Worm (Caenorhabditis elegans) whole organism, L1 larva: Measurements from ENCODE around the gene vdac-1.
A peak's percentile ranks its signal among the peaks of the same experiment; 100 is the strongest.

Experiments
- C04F5.9 ChIP-seq: sonication (generic microtip); optimal IDR thresholded peaks from 2 replicates; lab custom pipeline; 2016; ENCODE audit warnings: missing genetic modification characterization, missing compliant biosample characterization
- C16A3.4 ChIP-seq: fragments of 150-350 bp; optimal IDR thresholded peaks from 2 replicates; lab custom pipeline; 2014; ENCODE audit warnings: missing biosample characterization, missing genetic modification characterization
- C34B4.2 ChIP-seq: sonication (generic microtip); optimal IDR thresholded peaks from 2 replicates; lab custom pipeline; 2017; ENCODE audit warnings: mild to moderate bottlenecking, missing genetic modification characterization, missing compliant biosample characterization
- F16B12.6 ChIP-seq: fragments of 150-350 bp; optimal IDR thresholded peaks from 2 replicates; lab custom pipeline; 2014; ENCODE audit warnings: missing biosample characterization, missing genetic modification characterization
- Y116A8C.19 ChIP-seq: sonication (generic microtip); optimal IDR thresholded peaks from 2 replicates; lab custom pipeline; 2016; ENCODE audit warnings: missing compliant biosample characterization, missing genetic modification characterization, borderline replicate concordance
- aha-1 ChIP-seq: fragments of 150-350 bp; optimal IDR thresholded peaks from 2 replicates; lab custom pipeline; 2014; ENCODE audit warnings: missing biosample characterization, missing genetic modification characterization
- blmp-1 ChIP-seq: fragments of 150-350 bp; optimal IDR thresholded peaks from 2 replicates; lab custom pipeline; 2014; ENCODE audit warnings: missing biosample characterization, missing genetic modification characterization
- ceh-82 ChIP-seq, 3 experiments: fragments of 150-350 bp in 1 of 3; sonication (generic microtip) in 2 of 3; optimal IDR thresholded peaks; 2 replicates each; lab custom pipeline; 2014 to 2017; ENCODE audit warnings: missing biosample characterization in 3 of 3, missing genetic modification characterization in 3 of 3
- ceh-90 ChIP-seq: sonication (generic microtip); optimal IDR thresholded peaks from 2 replicates; lab custom pipeline; 2016; ENCODE audit warnings: missing genetic modification characterization, missing compliant biosample characterization
- dpl-1 ChIP-seq, 3 experiments: fragments of 150-350 bp in 2 of 3; sonication (generic microtip) in 1 of 3; optimal IDR thresholded peaks; 2 replicates each; lab custom pipeline; 2014 to 2017; ENCODE audit warnings: missing biosample characterization in 3 of 3, missing genetic modification characterization in 3 of 3, missing genetic modification reagents in 3 of 3
- dsc-1 ChIP-seq: sonication (generic microtip); optimal IDR thresholded peaks from 2 replicates; lab custom pipeline; 2016; ENCODE audit warnings: mild to moderate bottlenecking, missing genetic modification characterization, missing compliant biosample characterization
- efl-1 ChIP-seq, 4 experiments: fragments of 150-350 bp; optimal IDR thresholded peaks in 3 of 4; peaks in 1 of 4; 1 replicate in 1 of 4; 2 replicates in 3 of 4; lab custom pipeline; 2014; ENCODE audit warnings: missing biosample characterization in 2 of 4, missing genetic modification characterization in 2 of 4, missing genetic modification reagents in 2 of 4
- efl-3 ChIP-seq: fragments of 200-800 bp; sonication (Bioruptor generic); optimal IDR thresholded peaks from 2 replicates; lab custom pipeline; 2018; ENCODE audit warnings: mild to moderate bottlenecking, missing genetic modification characterization, missing compliant biosample characterization
- elt-3 ChIP-seq, 6 experiments: fragments of 150-350 bp in 1 of 6; sonication (generic microtip); optimal IDR thresholded peaks; 2 replicates each; lab custom pipeline; 2017 to 2018; ENCODE audit warnings: missing biosample characterization in 6 of 6, missing genetic modification characterization in 6 of 6, inconsistent platforms in 1 of 6
- fkh-10 ChIP-seq: sonication (generic microtip); optimal IDR thresholded peaks from 2 replicates; lab custom pipeline; 2017; ENCODE audit warnings: missing biosample characterization, missing genetic modification reagents, missing genetic modification characterization
- fkh-4 ChIP-seq: sonication (generic microtip); optimal IDR thresholded peaks from 2 replicates; lab custom pipeline; 2016; ENCODE audit warnings: missing compliant biosample characterization, missing genetic modification characterization, borderline replicate concordance
- fos-1 ChIP-seq: fragments of 150-350 bp; optimal IDR thresholded peaks from 2 replicates; lab custom pipeline; 2014; ENCODE audit warnings: missing biosample characterization, missing genetic modification characterization
- grh-1 ChIP-seq: fragments of 200-800 bp; sonication (Bioruptor generic); IDR thresholded peaks from 2 replicates; pipeline ENCODE4 v1.3.6; 2022; ENCODE audit warnings: missing genetic modification reagents, missing genetic modification characterization, missing compliant biosample characterization
- hlh-4 ChIP-seq: sonication (generic microtip); optimal IDR thresholded peaks from 2 replicates; lab custom pipeline; 2016; ENCODE audit warnings: mild to moderate bottlenecking, missing genetic modification characterization, missing compliant biosample characterization
- isw-1 ChIP-seq: fragments of 200-800 bp; sonication (Bioruptor generic); IDR thresholded peaks from 2 replicates; pipeline ENCODE4 v1.3.6; 2022; ENCODE audit warnings: missing genetic modification characterization, missing compliant biosample characterization
- lin-14 ChIP-seq: fragments of 200-800 bp; sonication (Bioruptor generic); optimal IDR thresholded peaks from 2 replicates; lab custom pipeline; 2018; ENCODE audit warnings: mild to moderate bottlenecking, missing genetic modification characterization, moderate library complexity, missing compliant biosample characterization
- lin-15B ChIP-seq: fragments of 150-350 bp; sonication (generic microtip); optimal IDR thresholded peaks from 3 replicates; lab custom pipeline; 2014; ENCODE audit warnings: missing biosample characterization, missing genetic modification characterization
- lin-35 ChIP-seq, 2 experiments: fragments of 150-350 bp; optimal IDR thresholded peaks; 2 replicates each; lab custom pipeline; 2014; ENCODE audit warnings: missing biosample characterization in 2 of 2, missing genetic modification characterization in 2 of 2, missing genetic modification reagents in 2 of 2
- lsy-2 ChIP-seq, 2 experiments: fragments of 150-350 bp; optimal IDR thresholded peaks; 2 replicates each; lab custom pipeline; 2014; ENCODE audit warnings: missing biosample characterization in 2 of 2, missing genetic modification characterization in 2 of 2
- mab-9 ChIP-seq: fragments of 200-800 bp; sonication (Bioruptor generic); IDR thresholded peaks from 2 replicates; pipeline ENCODE4 v1.3.6; 2022; ENCODE audit warnings: missing genetic modification reagents, missing genetic modification characterization, missing compliant biosample characterization
- mdl-1 ChIP-seq, 2 experiments: fragments of 150-350 bp; optimal IDR thresholded peaks; 2 replicates each; lab custom pipeline; 2014 to 2017; ENCODE audit warnings: missing biosample characterization in 2 of 2, missing genetic modification characterization in 2 of 2, inconsistent platforms in 1 of 2
- mep-1 ChIP-seq: fragments of 150-350 bp; optimal IDR thresholded peaks from 2 replicates; lab custom pipeline; 2014; ENCODE audit warnings: missing biosample characterization, missing genetic modification characterization
- nhr-12 ChIP-seq: sonication (generic microtip); optimal IDR thresholded peaks from 2 replicates; lab custom pipeline; 2017; ENCODE audit warnings: missing biosample characterization, missing genetic modification characterization
- nhr-28 ChIP-seq: fragments of 150-350 bp; optimal IDR thresholded peaks from 2 replicates; lab custom pipeline; 2014; ENCODE audit warnings: missing biosample characterization, missing genetic modification characterization
- nhr-47 ChIP-seq: sonication (generic microtip); optimal IDR thresholded peaks from 2 replicates; lab custom pipeline; 2016; ENCODE audit warnings: mild to moderate bottlenecking, missing genetic modification characterization, moderate library complexity, missing compliant biosample characterization
- nhr-71 ChIP-seq: sonication (generic microtip); optimal IDR thresholded peaks from 2 replicates; lab custom pipeline; 2016; ENCODE audit warnings: mild to moderate bottlenecking, missing genetic modification characterization, moderate library complexity, missing compliant biosample characterization
- nhr-76 ChIP-seq: sonication (generic microtip); optimal IDR thresholded peaks from 2 replicates; lab custom pipeline; 2017; ENCODE audit warnings: missing biosample characterization, missing genetic modification characterization
- nhr-90 ChIP-seq: sonication (generic microtip); optimal IDR thresholded peaks from 2 replicates; lab custom pipeline; 2016; ENCODE audit warnings: mild to moderate bottlenecking, missing genetic modification characterization, missing compliant biosample characterization; ENCODE audit not compliant: poor library complexity
- pax-3 ChIP-seq: fragments of 200-800 bp; sonication (Bioruptor generic); optimal IDR thresholded peaks from 2 replicates; lab custom pipeline; 2018; ENCODE audit warnings: mild to moderate bottlenecking, missing genetic modification characterization, moderate library complexity, missing compliant biosample characterization
- rnt-1 ChIP-seq: sonication (generic microtip); optimal IDR thresholded peaks from 2 replicates; lab custom pipeline; 2016; ENCODE audit warnings: mild to moderate bottlenecking, missing genetic modification characterization, moderate library complexity, missing compliant biosample characterization
- skn-1 ChIP-seq: fragments of 150-350 bp; optimal IDR thresholded peaks from 2 replicates; lab custom pipeline; 2014; ENCODE audit warnings: missing biosample characterization, missing genetic modification characterization
- snpc-4 ChIP-seq: fragments of 150-350 bp; optimal IDR thresholded peaks from 2 replicates; lab custom pipeline; 2014; ENCODE audit warnings: missing biosample characterization, missing genetic modification characterization
- snu-23 ChIP-seq: sonication (generic microtip); optimal IDR thresholded peaks from 2 replicates; lab custom pipeline; 2016; ENCODE audit warnings: missing genetic modification characterization, missing compliant biosample characterization
- sox-4 ChIP-seq: sonication (generic microtip); optimal IDR thresholded peaks from 2 replicates; lab custom pipeline; 2016; ENCODE audit warnings: missing genetic modification characterization, missing compliant biosample characterization
- swsn-7 ChIP-seq: sonication (generic microtip); optimal IDR thresholded peaks from 2 replicates; lab custom pipeline; 2016; ENCODE audit warnings: missing genetic modification characterization, missing compliant biosample characterization
- tbx-2 ChIP-seq: sonication (generic microtip); optimal IDR thresholded peaks from 2 replicates; lab custom pipeline; 2016; ENCODE audit warnings: missing genetic modification characterization, missing compliant biosample characterization
- tlp-1 ChIP-seq: fragments of 150-350 bp; optimal IDR thresholded peaks from 2 replicates; lab custom pipeline; 2014; ENCODE audit warnings: missing biosample characterization, missing genetic modification characterization
- unc-130 ChIP-seq: fragments of 150-350 bp; optimal IDR thresholded peaks from 2 replicates; lab custom pipeline; 2017; ENCODE audit warnings: missing biosample characterization, missing genetic modification characterization, inconsistent platforms
- unc-98 ChIP-seq: fragments of 200-800 bp; sonication (Bioruptor generic); IDR thresholded peaks from 2 replicates; pipeline ENCODE4 v1.3.6; 2022; ENCODE audit warnings: missing genetic modification characterization, missing compliant biosample characterization
- vab-15 ChIP-seq: sonication (generic microtip); optimal IDR thresholded peaks from 2 replicates; lab custom pipeline; 2017; ENCODE audit warnings: missing genotype, mild to moderate bottlenecking, missing genetic modification characterization, missing compliant biosample characterization
- xbp-1 ChIP-seq: sonication (generic microtip); optimal IDR thresholded peaks from 2 replicates; lab custom pipeline; 2016; ENCODE audit warnings: missing genetic modification characterization, missing compliant biosample characterization
- zag-1 ChIP-seq: fragments of 150-350 bp; optimal IDR thresholded peaks from 2 replicates; lab custom pipeline; 2014; ENCODE audit warnings: missing biosample characterization, missing genetic modification characterization

Gene vdac-1

DNA sequence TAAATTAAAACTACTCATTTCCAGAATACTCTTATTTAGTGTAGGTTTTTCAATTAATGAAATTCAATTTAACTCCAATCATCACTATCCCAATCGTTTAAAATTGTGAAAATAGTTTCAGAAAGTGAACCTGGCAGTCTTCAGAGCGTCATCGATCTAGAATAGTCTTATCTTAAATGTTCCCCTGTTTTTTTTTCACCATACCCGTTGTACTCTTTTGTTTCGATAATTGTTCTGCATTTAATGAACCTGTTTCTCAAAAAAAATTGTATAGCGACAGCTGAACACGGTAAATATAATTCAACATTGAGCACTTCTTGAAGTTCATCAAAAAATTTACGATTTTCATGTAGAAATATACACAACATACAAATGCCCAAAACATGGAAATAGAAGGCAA, 43.6 kb upstream of the vdac-1 start:
- TF ChIP-seq fkh-4 (tag; lab: Kevin White, UChicago): no peak
- no peak for TF ChIP-seq Y116A8C.19 (tag; lab: Kevin White, UChicago)
- no peak for TF ChIP-seq hlh-4 (tag; lab: Kevin White, UChicago)
- no peak for TF ChIP-seq xbp-1 (tag; lab: Kevin White, UChicago)
- TF ChIP-seq ceh-90 (tag; lab: Kevin White, UChicago): no peak
- TF ChIP-seq snu-23 (GFP tag; lab: Kevin White, UChicago): no peak
- TF ChIP-seq swsn-7 (tag; lab: Kevin White, UChicago): no peak

DNA sequence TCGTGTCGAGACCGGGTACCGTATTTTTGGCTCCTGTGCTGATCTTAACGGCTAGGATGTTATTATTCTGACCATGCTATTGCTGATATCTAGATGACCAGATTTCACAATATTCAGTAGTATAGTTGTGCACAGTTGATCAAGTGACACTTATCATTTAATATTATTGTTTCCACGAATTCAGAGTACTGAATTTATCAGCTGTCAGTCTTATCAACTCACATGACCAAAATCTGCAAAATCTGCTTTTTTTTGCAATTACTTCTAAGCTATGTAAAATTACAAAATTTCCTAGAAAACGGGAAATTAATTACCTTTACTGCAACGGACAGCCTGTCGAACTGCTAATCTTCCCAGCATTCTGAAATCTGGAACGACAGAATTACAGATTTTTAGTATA, 42.8 kb upstream of the vdac-1 start, which contains the start of gene pam-1:
Gene pam-1, minus strand, starts transcription at position 368 of the 400 bp plus-strand sequence.
- no peak for TF ChIP-seq grh-1 (GFP tag; lab: Robert Waterston, UW)
- TF ChIP-seq swsn-7 (tag; lab: Kevin White, UChicago): no peak
- TF ChIP-seq ceh-82 (tag; optimal IDR thresholded peaks at IDR 0.05; lab: Kevin White, UChicago): no peak
- no peak for TF ChIP-seq dpl-1 (GFP tag; optimal IDR thresholded peaks at IDR 0.05; lab: Kevin White, UChicago)
- peak; percentile 23 for TF ChIP-seq nhr-71
- no peak for TF ChIP-seq pax-3 (tag; lab: Kevin White, UChicago)
- TF ChIP-seq vab-15 (tag; lab: Kevin White, UChicago): no peak
- TF ChIP-seq tlp-1 (tag; lab: Kevin White, UChicago): no peak
- TF ChIP-seq hlh-4 (tag; lab: Kevin White, UChicago): peak; percentile 87
- TF ChIP-seq mep-1 (tag; lab: Kevin White, UChicago): no peak
- no peak for TF ChIP-seq unc-98 (GFP tag; lab: Robert Waterston, UW)
- TF ChIP-seq nhr-12 (tag; lab: Kevin White, UChicago): no peak
- no peak for TF ChIP-seq nhr-28 (tag; lab: Kevin White, UChicago)

DNA sequence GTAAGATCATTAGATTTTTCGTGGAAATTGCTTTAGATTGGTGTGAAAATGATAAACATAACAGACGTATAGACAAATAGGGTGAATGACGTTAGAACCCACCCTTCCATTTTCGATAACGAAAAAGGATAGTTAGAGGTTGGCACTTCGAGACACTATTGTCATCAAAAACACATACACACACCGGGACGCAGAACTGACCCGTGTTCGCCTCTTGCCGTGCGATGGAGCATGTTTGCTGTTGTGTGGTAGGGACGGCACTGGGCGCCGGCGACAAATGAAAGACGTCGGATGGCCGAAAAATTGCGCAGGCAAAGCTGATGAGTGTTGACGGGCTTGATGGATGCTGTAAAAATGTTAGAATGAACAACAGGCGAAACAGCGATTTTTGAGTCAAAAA, 42.2 kb upstream of the vdac-1 start:
- no peak for TF ChIP-seq tlp-1 (tag; lab: Kevin White, UChicago)
- TF ChIP-seq lin-35 (GFP tag; optimal IDR thresholded peaks at IDR 0.05; lab: Kevin White, UChicago): peak; percentile 22 to 53
- peak; percentile 47 for TF ChIP-seq C16A3.4 (tag; lab: Kevin White, UChicago)
- no peak for TF ChIP-seq zag-1 (tag; lab: Kevin White, UChicago)
- TF ChIP-seq fos-1: no peak
- TF ChIP-seq lin-14 (GFP tag; lab: Kevin White, UChicago): peak; percentile 84
- peak in 1 of 3 experiments; percentile 36 for TF ChIP-seq ceh-82 (tag; optimal IDR thresholded peaks at IDR 0.05; lab: Kevin White, UChicago)
- TF ChIP-seq nhr-47 (tag; lab: Kevin White, UChicago): no peak
- no peak for TF ChIP-seq dsc-1 (tag; lab: Kevin White, UChicago)
- TF ChIP-seq C04F5.9 (tag; lab: Kevin White, UChicago): no peak
- peak; percentile 34 for TF ChIP-seq rnt-1 (tag; lab: Kevin White, UChicago)
- TF ChIP-seq lsy-2 (tag; optimal IDR thresholded peaks at IDR 0.05; lab: Kevin White, UChicago): peak in 1 of 2 experiments; percentile 31
- TF ChIP-seq efl-3 (GFP tag; lab: Kevin White, UChicago): no peak
- peak; percentile 20 for TF ChIP-seq lin-15B
- peak; percentile 89 for TF ChIP-seq skn-1 (tag; lab: Kevin White, UChicago)
- TF ChIP-seq C34B4.2 (tag; lab: Kevin White, UChicago): no peak
- peak; percentile 0 for TF ChIP-seq nhr-71
- peak in 1 of 2 experiments; percentile 29 for TF ChIP-seq mdl-1 (tag; optimal IDR thresholded peaks at IDR 0.05; lab: Kevin White, UChicago)
- TF ChIP-seq F16B12.6 (tag; lab: Kevin White, UChicago): peak; percentile 29
- no peak for TF ChIP-seq blmp-1 (tag; lab: Kevin White, UChicago)
- TF ChIP-seq nhr-12 (tag; lab: Kevin White, UChicago): no peak
- TF ChIP-seq efl-1 (optimal IDR thresholded peaks at IDR 0.05; lab: Kevin White, UChicago): peak; percentile 13 to 46
- peak in 1 of 2 experiments; percentile 45 for TF ChIP-seq efl-1 (GFP tag; optimal IDR thresholded peaks at IDR 0.05 in 1 of 2; lab: Kevin White, UChicago)
- TF ChIP-seq snu-23 (GFP tag; lab: Kevin White, UChicago): peak; percentile 27
- TF ChIP-seq isw-1 (GFP tag; lab: Robert Waterston, UW): no peak
- no peak for TF ChIP-seq unc-130 (tag; lab: Kevin White, UChicago)
- no peak for TF ChIP-seq sox-4
- TF ChIP-seq aha-1: no peak
- TF ChIP-seq tbx-2: no peak
- no peak for TF ChIP-seq elt-3 (tag; optimal IDR thresholded peaks at IDR 0.05; lab: Kevin White, UChicago)
- no peak for TF ChIP-seq nhr-76 (tag; lab: Kevin White, UChicago)
- no peak for TF ChIP-seq mab-9 (GFP tag; lab: Robert Waterston, UW)
- no peak for TF ChIP-seq nhr-90 (tag; lab: Kevin White, UChicago)
- no peak for TF ChIP-seq snpc-4
- peak in 2 of 3 experiments; percentile 25 to 32 for TF ChIP-seq dpl-1 (GFP tag; optimal IDR thresholded peaks at IDR 0.05; lab: Kevin White, UChicago)
- TF ChIP-seq fkh-10: no peak
